Worm (Caenorhabditis elegans): ENCODE measurements around the gene clh-3.

DNA sequence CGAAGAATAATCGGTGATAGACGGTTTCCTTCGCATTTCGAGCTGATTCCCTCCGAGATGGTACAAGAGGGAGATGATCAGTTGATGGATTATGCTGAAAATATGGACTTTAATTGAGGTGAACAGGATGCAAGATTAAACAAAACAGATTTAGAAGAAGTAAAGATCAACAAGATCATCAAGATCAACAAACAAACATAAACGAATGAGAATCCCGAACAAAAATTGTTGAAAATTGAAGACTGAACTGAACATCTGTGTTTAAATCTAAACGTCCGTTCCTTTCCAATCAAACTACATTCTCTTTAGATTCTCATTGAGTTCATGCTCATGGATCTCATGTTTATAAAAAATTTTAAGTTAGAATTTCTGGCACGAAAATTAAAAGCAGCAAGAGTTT is 50.9 kb downstream of the clh-3 start, which contains the start of gene glc-4:
- TF ChIP-seq ceh-82 (tag; optimal IDR thresholded peaks at IDR 0.05) (no peak), pqm-1 (tag; optimal IDR thresholded peaks at IDR 0.05) (no peak), fos-1 (tag; optimal IDR thresholded peaks at IDR 0.05) (no peak), unc-39 (tag; optimal IDR thresholded peaks at IDR 0.05) (no peak), daf-12 (tag; optimal IDR thresholded peaks at IDR 0.05) (no peak), ceh-28 (tag; optimal IDR thresholded peaks at IDR 0.05) (no peak), hmg-11 (tag; optimal IDR thresholded peaks at IDR 0.05) (no peak), nhr-11 (tag; optimal IDR thresholded peaks at IDR 0.05) (no peak), nhr-237 (tag; optimal IDR thresholded peaks at IDR 0.05) (no peak), snpc-4 (tag; optimal IDR thresholded peaks at IDR 0.05) (no peak), mml-1 (tag; optimal IDR thresholded peaks at IDR 0.05) (no peak), ZK546.5 (tag; optimal IDR thresholded peaks at IDR 0.05) (no peak), ztf-11 (tag; optimal IDR thresholded peaks at IDR 0.05) (no peak)

Data from whole organism, L3 larva.